Fruit fly (Drosophila melanogaster) whole organism, pupa: ENCODE measurements around the gene CG13300.

Experiments used
- CG10348 ChIP-seq: fragments of 200-800 bp; sonication (Bioruptor generic); IDR thresholded peaks from 2 replicates; pipeline ENCODE4 v1.3.6; 2022; ENCODE audit warnings: missing biosample characterization, missing genetic modification characterization
- CG12605 ChIP-seq: fragments of 200-800 bp; sonication (Bioruptor generic); IDR thresholded peaks from 2 replicates; pipeline ENCODE4 v1.3.6; 2022; ENCODE audit warnings: missing biosample characterization, missing genetic modification characterization
- CG13204 ChIP-seq: fragments of 200-800 bp; sonication (Bioruptor generic); optimal IDR thresholded peaks from 2 replicates; lab custom pipeline; 2018; ENCODE audit warnings: missing biosample characterization, mild to moderate bottlenecking, missing genetic modification characterization, moderate library complexity
- CG14655 ChIP-seq: fragments of 200-800 bp; sonication (Bioruptor generic); optimal IDR thresholded peaks from 3 replicates; lab custom pipeline; 2017; ENCODE audit warnings: mild to moderate bottlenecking, missing biosample characterization, missing genetic modification reagents, missing genetic modification characterization
- CG15710 ChIP-seq: fragments of 200-800 bp; sonication (Bioruptor generic); optimal IDR thresholded peaks from 2 replicates; lab custom pipeline; 2018; ENCODE audit warnings: missing biosample characterization, mild to moderate bottlenecking, missing genetic modification characterization, moderate library complexity
- CG17806 ChIP-seq: fragments of 200-800 bp; sonication (Bioruptor generic); optimal IDR thresholded peaks from 2 replicates; lab custom pipeline; 2018; ENCODE audit warnings: missing biosample characterization, mild to moderate bottlenecking, missing genetic modification characterization, moderate library complexity
- CG32121 ChIP-seq: fragments of 200-800 bp; sonication (Bioruptor generic); IDR thresholded peaks from 2 replicates; pipeline ENCODE4 v1.3.6; 2022; ENCODE audit warnings: missing biosample characterization, missing genetic modification characterization
- CG34367 ChIP-seq: fragments of 200-800 bp; sonication (Bioruptor generic); optimal IDR thresholded peaks from 2 replicates; lab custom pipeline; 2018; ENCODE audit warnings: missing biosample characterization, mild to moderate bottlenecking, missing genetic modification characterization
- CG4496 ChIP-seq: fragments of 200-800 bp; sonication (Bioruptor generic); IDR thresholded peaks from 3 replicates; pipeline ENCODE4 v1.3.6; 2022; ENCODE audit warnings: missing biosample characterization, missing genetic modification characterization
- CG8159 ChIP-seq: fragments of 200-800 bp; sonication (Bioruptor generic); optimal IDR thresholded peaks from 3 replicates; lab custom pipeline; 2018; ENCODE audit warnings: missing biosample characterization, mild to moderate bottlenecking, missing genetic modification characterization, moderate library complexity
- CG8301 ChIP-seq: fragments of 200-800 bp; sonication (Bioruptor generic); optimal IDR thresholded peaks from 2 replicates; lab custom pipeline; 2018; ENCODE audit warnings: missing biosample characterization, mild to moderate bottlenecking, missing genetic modification characterization
- CG9948 ChIP-seq: fragments of 200-800 bp; sonication (Bioruptor generic); optimal IDR thresholded peaks from 2 replicates; lab custom pipeline; 2018; ENCODE audit warnings: missing biosample characterization, mild to moderate bottlenecking, missing genetic modification characterization, moderate library complexity
- D1 ChIP-seq: fragments of 200-800 bp; sonication (Bioruptor generic); optimal IDR thresholded peaks from 2 replicates; lab custom pipeline; 2018; ENCODE audit warnings: missing biosample characterization, mild to moderate bottlenecking, missing genetic modification characterization, moderate library complexity
- EcR ChIP-seq: fragments of 200-800 bp; sonication (Bioruptor generic); optimal IDR thresholded peaks from 3 replicates; lab custom pipeline; 2019; ENCODE audit warnings: missing biosample characterization, missing genetic modification characterization, mild to moderate bottlenecking, moderate library complexity, missing genetic modification reagents
- Ets98B ChIP-seq: fragments of 200-800 bp; sonication (Bioruptor generic); IDR thresholded peaks from 2 replicates; pipeline ENCODE4 v1.3.6; 2022; ENCODE audit warnings: missing biosample characterization, missing genetic modification characterization
- Pif1A ChIP-seq: fragments of 200-800 bp; sonication (Bioruptor generic); optimal IDR thresholded peaks from 3 replicates; lab custom pipeline; 2016; ENCODE audit warnings: missing biosample characterization, missing genetic modification characterization
- Pif1B ChIP-seq: fragments of 200-800 bp; sonication (Bioruptor generic); optimal IDR thresholded peaks from 3 replicates; lab custom pipeline; 2016; ENCODE audit warnings: missing biosample characterization, missing genetic modification characterization
- Snoo ChIP-seq: fragments of 200-800 bp; sonication (Bioruptor generic); optimal IDR thresholded peaks from 3 replicates; lab custom pipeline; 2017; ENCODE audit warnings: missing biosample characterization, mild to moderate bottlenecking, missing genetic modification characterization, inconsistent platforms
- fd96Ca ChIP-seq: fragments of 200-800 bp; sonication (Bioruptor generic); IDR thresholded peaks from 3 replicates; pipeline ENCODE4 v1.3.6; 2022; ENCODE audit warnings: missing biosample characterization, missing genetic modification characterization
- gl ChIP-seq: fragments of 200-800 bp; sonication (Bioruptor generic); optimal IDR thresholded peaks from 2 replicates; lab custom pipeline; 2018; ENCODE audit warnings: missing biosample characterization, mild to moderate bottlenecking, missing genetic modification characterization
- rn ChIP-seq: fragments of 200-800 bp; sonication (Bioruptor generic); IDR thresholded peaks from 2 replicates; pipeline ENCODE4 v1.3.6; 2022; ENCODE audit warnings: missing biosample characterization, missing genetic modification characterization

Gene CG13300

dm6 chr3L:6325312-6325711 lies 26.9 kb downstream of the CG13300 start, which contains the start of gene Or65b:
TSS of gene Or65b (plus strand) at chr3L:6325612.
- no peak for TF ChIP-seq CG12605 (GFP tag; lab: Robert Waterston, UW)
- TF ChIP-seq CG32121 (GFP tag; lab: Robert Waterston, UW) = no peak
- no peak for TF ChIP-seq CG4496 (GFP tag; lab: Robert Waterston, UW)
- TF ChIP-seq Pif1A (GFP tag; lab: Kevin White, UChicago) = no peak
- no peak for TF ChIP-seq Pif1B (GFP tag; lab: Kevin White, UChicago)

DNA sequence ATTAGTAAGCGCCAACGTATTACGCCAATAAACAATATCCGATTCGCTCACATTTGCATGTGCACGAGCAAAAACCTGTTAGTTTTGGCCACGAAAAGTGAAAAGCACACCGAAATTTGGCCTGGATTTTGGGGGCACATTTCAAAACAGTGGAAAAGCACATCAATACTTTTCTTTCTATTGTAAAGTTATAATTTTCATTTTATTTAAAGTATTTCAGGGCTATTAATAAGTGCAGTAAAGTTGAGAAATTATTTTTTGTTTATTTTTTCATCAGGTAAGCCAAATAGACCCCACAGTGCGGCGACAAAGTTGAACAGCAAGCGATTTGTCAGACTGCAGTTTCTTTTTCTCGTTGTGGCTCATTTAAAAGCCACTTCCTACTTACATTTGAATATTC lies 29.5 kb downstream of the CG13300 start:
- TF ChIP-seq Ets98B (GFP tag; lab: Robert Waterston, UW) (peak; percentile 66), rn (GFP tag; lab: Robert Waterston, UW) (no peak)

- TF ChIP-seq Pif1A (GFP tag; lab: Kevin White, UChicago) (no peak), Ets98B (GFP tag; lab: Robert Waterston, UW) (no peak), CG4496 (GFP tag; lab: Robert Waterston, UW) (no peak), fd96Ca (no peak), CG13204 (GFP tag; lab: Kevin White, UChicago) (no peak), CG10348 (GFP tag; lab: Robert Waterston, UW) (no peak), CG15710 (tag; lab: Kevin White, UChicago) (no peak), CG9948 (tag; lab: Kevin White, UChicago) (no peak), CG34367 (tag; lab: Kevin White, UChicago) (no peak), Snoo (tag; lab: Kevin White, UChicago) (no peak), gl (tag; lab: Kevin White, UChicago) (no peak), rn (GFP tag; lab: Robert Waterston, UW) (no peak), EcR (GFP tag; lab: Kevin White, UChicago) (no peak), CG8159 (tag; lab: Kevin White, UChicago) (no peak)
These were observed 31.9 kb downstream of the CG13300 start, which contains the start of gene Or65a for dm6 chr3L:6320311-6320710. TSS of gene Or65a (plus strand) at chr3L:6320611.

dm6 chr3L:6317494-6317893 lies 34.7 kb downstream of the CG13300 start:
- TF ChIP-seq CG12605 (GFP tag; lab: Robert Waterston, UW) (no peak), CG32121 (GFP tag; lab: Robert Waterston, UW) (peak; percentile 18; the same call in 1 of the 2 replicates), CG8301 (peak; percentile 23), fd96Ca (0 out of 3 replicates have a peak, but pooled peaks have one; percentile 23), CG14655 (GFP tag; lab: Kevin White, UChicago) (peak; percentile 50)

- TF ChIP-seq EcR (GFP tag; lab: Kevin White, UChicago) (no peak), Snoo (tag; lab: Kevin White, UChicago) (peak; percentile 11), CG13204 (GFP tag; lab: Kevin White, UChicago) (no peak)
These were observed 36.5 kb downstream of the CG13300 start for dm6 chr3L:6315693-6316092.

DNA sequence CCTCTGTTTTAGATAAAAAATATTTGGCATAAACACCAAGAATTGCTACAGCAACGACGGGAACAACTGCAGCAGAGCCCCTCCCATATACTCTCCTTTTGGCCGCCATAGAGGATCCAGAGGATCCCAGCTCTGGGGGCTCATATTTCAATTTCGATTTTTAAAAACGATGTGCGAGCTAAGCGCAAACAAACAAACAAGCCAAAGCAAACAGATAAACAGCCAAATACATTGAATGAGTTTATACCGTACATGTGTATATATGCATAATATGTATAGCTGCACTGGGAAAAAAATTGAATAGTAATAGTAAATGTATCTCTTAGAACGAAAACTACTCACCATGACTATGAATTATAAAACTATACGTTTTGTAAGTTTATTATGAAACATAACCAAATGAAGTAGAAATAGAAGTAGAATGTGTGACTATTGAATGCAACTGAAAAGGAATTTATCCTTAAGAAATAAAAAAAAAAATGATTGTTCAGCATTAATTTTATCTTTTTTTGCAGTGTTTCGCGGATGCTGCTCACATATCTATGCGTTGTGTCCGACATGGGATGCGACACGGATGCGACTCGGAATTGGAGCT lies 40.1 kb downstream of the CG13300 start:
- TF ChIP-seq Pif1A (GFP tag; lab: Kevin White, UChicago) (no peak), CG9948 (tag; lab: Kevin White, UChicago) (peak; percentile 44), CG15710 (tag; lab: Kevin White, UChicago) (peak; percentile 35), D1 (tag; lab: Kevin White, UChicago) (no peak), CG10348 (GFP tag; lab: Robert Waterston, UW) (no peak), Snoo (tag; lab: Kevin White, UChicago) (peak; percentile 18), CG4496 (GFP tag; lab: Robert Waterston, UW) (no peak), CG8159 (tag; lab: Kevin White, UChicago) (peak; percentile 62), gl (tag; lab: Kevin White, UChicago) (no peak), CG12605 (GFP tag; lab: Robert Waterston, UW) (no peak), CG14655 (GFP tag; lab: Kevin White, UChicago) (peak; percentile 35), Pif1B (GFP tag; lab: Kevin White, UChicago) (no peak), CG17806 (peak; percentile 35), CG32121 (GFP tag; lab: Robert Waterston, UW) (no peak), CG8301 (peak; percentile 28), rn (GFP tag; lab: Robert Waterston, UW) (no peak)

dm6 chr3L:6310489-6310888 lies 41.7 kb downstream of the CG13300 start:
- TF ChIP-seq CG34367 (tag; lab: Kevin White, UChicago) = no peak
- no peak for TF ChIP-seq CG8301
- TF ChIP-seq Pif1B (GFP tag; lab: Kevin White, UChicago) = no peak
- no peak for TF ChIP-seq CG12605 (GFP tag; lab: Robert Waterston, UW)
- no peak for TF ChIP-seq gl (tag; lab: Kevin White, UChicago)
- no peak for TF ChIP-seq CG13204 (GFP tag; lab: Kevin White, UChicago)
- no peak for TF ChIP-seq Ets98B (GFP tag; lab: Robert Waterston, UW)
